Worm (Caenorhabditis elegans) whole organism, L2 larva: ENCODE measurements around the gene scl-13.

Experiments
- ama-1 ChIP-seq: fragments of 150-350 bp; optimal IDR thresholded peaks from 2 replicates; lab custom pipeline; 2018; ENCODE audit warnings: inconsistent platforms
- fos-1 ChIP-seq: fragments of 150-350 bp; optimal IDR thresholded peaks from 2 replicates; lab custom pipeline; 2014; ENCODE audit warnings: missing biosample characterization, missing genetic modification characterization
- nhr-6 ChIP-seq: fragments of 150-350 bp; optimal IDR thresholded peaks from 2 replicates; lab custom pipeline; 2014; ENCODE audit warnings: missing biosample characterization, missing genetic modification characterization
- ztf-4 ChIP-seq: fragments of 150-350 bp; optimal IDR thresholded peaks from 2 replicates; lab custom pipeline; 2014; ENCODE audit warnings: missing biosample characterization, missing genetic modification characterization

DNA sequence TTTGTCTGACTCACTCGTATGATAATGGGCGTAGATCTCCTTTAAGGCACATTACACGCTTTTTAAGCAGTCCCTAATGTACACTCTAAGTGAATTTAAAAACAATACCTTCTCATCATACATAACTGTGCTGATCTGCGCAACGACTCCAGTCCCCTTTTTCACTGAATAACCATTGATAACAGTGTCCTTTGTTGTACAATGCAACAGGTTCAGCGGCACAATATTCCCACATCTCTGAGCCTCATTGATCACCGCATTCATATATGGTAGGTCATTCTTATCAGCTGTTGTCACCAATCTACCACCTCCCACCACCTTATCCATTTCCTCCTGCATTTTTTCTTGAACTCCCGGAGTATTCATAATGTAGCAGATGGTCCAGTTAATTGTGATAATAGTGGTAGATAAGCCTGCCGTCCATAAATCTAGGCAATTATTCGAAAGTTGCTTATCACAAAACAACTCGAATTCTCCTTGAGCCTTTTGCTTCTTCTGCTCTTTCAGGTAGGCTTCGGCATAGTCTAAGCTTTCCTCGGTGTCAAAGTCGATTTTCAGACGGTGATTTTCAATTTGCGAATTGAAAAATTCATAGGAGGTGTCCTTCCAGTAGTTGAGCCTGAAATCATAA is 9.5 kb downstream of the scl-13 start:
- no peak for TF ChIP-seq fos-1
- TF ChIP-seq ama-1 (lab: Kevin White, UChicago), result no peak
- TF ChIP-seq nhr-6, result no peak
- TF ChIP-seq ztf-4, result no peak
